Worm (Caenorhabditis elegans): ENCODE results near the gene gtf-2E1.

Gene gtf-2E1

DNA sequence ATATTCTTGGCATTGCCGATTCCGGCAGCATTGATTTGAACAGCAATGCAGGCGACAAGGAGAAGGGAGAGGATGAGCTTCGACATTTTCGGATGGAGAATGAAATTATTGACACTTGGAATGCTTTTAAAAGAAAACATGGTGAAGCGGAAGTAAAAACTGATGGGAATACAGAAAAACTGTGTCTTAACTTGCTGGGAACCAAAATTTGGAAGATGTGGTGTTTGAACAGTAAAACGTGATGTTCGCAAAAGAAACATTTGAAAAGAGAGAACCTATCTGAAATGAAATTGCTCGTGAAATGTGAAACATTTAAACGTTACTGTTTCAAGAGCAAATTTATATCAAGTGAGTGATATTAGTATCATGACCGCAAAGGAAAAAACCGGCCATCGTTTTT is 9.6 kb downstream of the gtf-2E1 start, which contains the start of gene F26D10.13:
Gene F26D10.13 (minus strand): TSS at position 101 of the 400 bp plus-strand sequence.
- TF ChIP-seq nhr-25 (tag; optimal IDR thresholded peaks at IDR 0.05) = no peak
- no peak for TF ChIP-seq ceh-9 (tag; optimal IDR thresholded peaks at IDR 0.05)
- TF ChIP-seq nhr-23 (tag; optimal IDR thresholded peaks at IDR 0.05) = no peak
- TF ChIP-seq eor-1 (tag; optimal IDR thresholded peaks at IDR 0.05) = no peak
- no peak for TF ChIP-seq snpc-4 (tag; optimal IDR thresholded peaks at IDR 0.05)
- no peak for TF ChIP-seq fos-1 (tag; optimal IDR thresholded peaks at IDR 0.05)
- TF ChIP-seq mml-1 (tag; optimal IDR thresholded peaks at IDR 0.05) = no peak
- no peak for TF ChIP-seq pha-4 (tag; optimal IDR thresholded peaks at IDR 0.05)
- no peak for TF ChIP-seq ceh-28 (tag; optimal IDR thresholded peaks at IDR 0.05)
- no peak for TF ChIP-seq lin-15B (tag; optimal IDR thresholded peaks at IDR 0.05)
- TF ChIP-seq hmg-11 (tag; optimal IDR thresholded peaks at IDR 0.05) = no peak
- no peak for TF ChIP-seq zag-1 (tag; optimal IDR thresholded peaks at IDR 0.05)
- TF ChIP-seq nhr-12 (tag; optimal IDR thresholded peaks at IDR 0.05) = no peak
- no peak for TF ChIP-seq ceh-82 (tag; optimal IDR thresholded peaks at IDR 0.05)
- TF ChIP-seq unc-39 (tag; optimal IDR thresholded peaks at IDR 0.05) = no peak
- no peak for TF ChIP-seq ztf-11 (tag; optimal IDR thresholded peaks at IDR 0.05)
- no peak for TF ChIP-seq nhr-67 (tag; optimal IDR thresholded peaks at IDR 0.05)
- no peak for TF ChIP-seq aly-2 (tag; optimal IDR thresholded peaks at IDR 0.05)
- no peak for TF ChIP-seq mdl-1 (tag; optimal IDR thresholded peaks at IDR 0.05)

DNA sequence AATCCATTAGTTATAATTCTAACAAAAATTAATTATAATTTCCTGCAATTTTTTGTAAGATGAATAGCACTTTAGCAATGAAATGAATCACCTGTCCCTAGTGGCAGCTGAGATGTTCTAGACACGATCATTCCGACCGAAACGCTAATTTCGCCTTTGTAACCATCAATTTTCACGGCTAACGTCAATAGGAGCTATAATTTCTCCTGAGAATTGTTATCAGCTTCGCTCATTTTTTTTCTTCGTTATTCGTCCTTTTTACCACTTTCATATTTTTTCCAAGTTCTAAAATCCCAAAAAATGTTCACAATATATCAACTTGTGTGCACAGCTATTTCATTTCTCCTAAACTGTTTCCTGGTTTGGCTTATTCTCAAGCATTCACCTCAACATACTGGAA is 10.2 kb downstream of the gtf-2E1 start, which contains the start of gene str-187:
Gene str-187 (plus strand): TSS at position 301 of the 400 bp plus-strand sequence.
- TF ChIP-seq unc-39 (tag; optimal IDR thresholded peaks at IDR 0.05) = no peak
- TF ChIP-seq pha-4 (tag; optimal IDR thresholded peaks at IDR 0.05) = no peak
- no peak for TF ChIP-seq nhr-12 (tag; optimal IDR thresholded peaks at IDR 0.05)
- no peak for TF ChIP-seq fkh-10 (GFP tag; optimal IDR thresholded peaks at IDR 0.05)
- TF ChIP-seq unc-62 (GFP tag; optimal IDR thresholded peaks at IDR 0.05) = no peak
- no peak for TF ChIP-seq ztf-4 (tag; optimal IDR thresholded peaks at IDR 0.05)

DNA sequence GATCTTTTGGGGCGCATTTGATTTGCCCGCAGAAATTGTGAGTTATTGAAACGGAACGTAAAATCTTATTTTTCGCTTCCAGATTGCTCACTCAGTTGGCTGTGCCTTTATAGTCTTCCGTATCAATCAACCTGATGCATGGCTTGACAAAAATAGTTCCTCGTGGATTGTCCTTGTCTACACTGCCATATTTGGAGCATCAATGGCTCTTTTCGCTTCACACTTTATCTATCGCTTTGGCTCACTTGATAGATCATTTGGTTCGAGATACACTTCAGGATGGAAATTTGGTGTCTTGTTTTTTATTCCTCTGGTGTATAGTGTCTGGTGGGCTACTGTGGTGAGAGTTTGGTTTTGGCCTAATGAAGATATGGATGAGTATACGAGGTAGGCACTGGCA is 10.6 kb downstream of the gtf-2E1 start:
- no peak for TF ChIP-seq nhr-12 (tag; optimal IDR thresholded peaks at IDR 0.05)
- no peak for TF ChIP-seq fkh-2 (tag; optimal IDR thresholded peaks at IDR 0.05)
- TF ChIP-seq skn-1 (tag; optimal IDR thresholded peaks at IDR 0.05) = no peak
- no peak for TF ChIP-seq jun-1 (tag; optimal IDR thresholded peaks at IDR 0.05)
- no peak for TF ChIP-seq pqm-1 (tag; optimal IDR thresholded peaks at IDR 0.05)
- no peak for TF ChIP-seq zag-1 (tag; optimal IDR thresholded peaks at IDR 0.05)
- no peak for TF ChIP-seq nhr-67 (tag; optimal IDR thresholded peaks at IDR 0.05)
- TF ChIP-seq unc-62 (GFP tag; optimal IDR thresholded peaks at IDR 0.05) = no peak
- TF ChIP-seq elt-1 (tag; optimal IDR thresholded peaks at IDR 0.05) = no peak
- TF ChIP-seq fkh-10 (GFP tag; optimal IDR thresholded peaks at IDR 0.05) = no peak

DNA sequence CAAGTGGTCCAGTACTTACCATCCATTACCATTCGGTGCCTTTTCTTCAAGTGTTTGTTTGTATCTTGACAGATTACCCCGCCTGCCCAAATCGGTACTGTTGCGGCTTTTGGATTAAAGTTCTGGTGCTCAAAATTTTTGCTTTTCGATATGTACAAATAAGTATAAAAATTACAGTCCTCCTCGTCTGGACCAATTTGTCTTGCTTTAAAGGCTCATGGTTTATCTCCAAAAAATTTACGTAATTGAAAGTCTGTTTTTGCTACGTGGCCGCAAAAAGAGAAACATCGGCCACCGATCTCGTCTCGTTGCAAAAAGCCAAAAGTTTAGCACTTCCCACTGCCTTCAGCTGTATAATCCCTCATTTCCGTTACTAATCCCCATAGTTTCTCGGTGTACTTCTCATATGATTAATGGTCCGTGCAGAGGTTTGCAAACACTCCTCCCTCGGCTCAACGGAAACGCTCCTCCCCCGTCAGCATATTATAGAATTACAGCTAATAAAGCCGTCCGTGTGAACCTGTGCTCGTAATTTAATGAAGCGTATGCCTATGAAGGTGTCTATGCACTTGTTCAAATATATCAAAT is 12.3 kb downstream of the gtf-2E1 start:
- no peak for TF ChIP-seq unc-39 (tag; optimal IDR thresholded peaks at IDR 0.05)
- TF ChIP-seq lin-39 (tag; optimal IDR thresholded peaks at IDR 0.05) = peak; percentile 77
- TF ChIP-seq skn-1 (tag; optimal IDR thresholded peaks at IDR 0.05) = no peak
- no peak for TF ChIP-seq ztf-4 (tag; optimal IDR thresholded peaks at IDR 0.05)
- no peak for TF ChIP-seq nhr-77 (tag; optimal IDR thresholded peaks at IDR 0.05)

DNA sequence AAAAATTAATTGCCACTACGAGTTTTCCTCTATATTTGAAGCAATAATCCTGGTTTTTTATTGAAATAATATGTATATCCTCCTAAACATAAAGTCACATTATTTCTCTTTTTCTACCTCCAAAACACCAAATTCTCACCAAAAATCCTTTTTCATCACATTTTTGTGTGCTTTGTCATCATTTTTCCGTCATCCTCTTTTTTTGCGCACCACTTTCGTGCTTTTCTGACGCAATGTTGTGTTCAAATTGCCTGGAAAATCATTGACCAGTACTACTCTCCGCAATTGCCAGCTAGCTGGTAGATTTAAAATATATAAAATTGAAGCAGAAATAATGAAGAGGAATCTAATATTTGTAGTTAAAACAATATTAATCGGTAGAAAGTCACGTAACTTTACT is 13.0 kb downstream of the gtf-2E1 start:
- TF ChIP-seq skn-1 (tag; optimal IDR thresholded peaks at IDR 0.05) (peak; percentile 45), pha-4 (tag; optimal IDR thresholded peaks at IDR 0.05) (no peak)

DNA sequence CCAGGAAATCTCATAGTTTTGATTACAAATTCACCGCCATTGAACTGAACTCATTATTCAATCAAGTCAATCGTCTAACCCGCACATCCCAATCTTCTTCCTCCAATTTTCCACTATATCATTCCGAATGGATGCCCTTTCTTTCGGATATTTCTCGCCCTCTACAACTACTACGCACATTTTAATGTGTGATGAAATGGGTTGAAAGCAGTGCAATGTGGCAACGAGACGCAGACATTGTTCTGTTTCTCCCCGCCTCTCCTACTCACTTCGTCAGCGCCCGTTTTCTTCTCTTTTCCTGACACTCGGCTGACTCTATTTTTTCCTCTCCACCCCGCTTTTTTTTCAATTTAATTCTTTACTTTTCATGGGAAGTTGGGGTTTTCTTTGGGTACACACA is 13.5 kb downstream of the gtf-2E1 start:
- TF ChIP-seq ZK546.5 (tag; optimal IDR thresholded peaks at IDR 0.05) = no peak
- no peak for TF ChIP-seq nhr-25 (tag; optimal IDR thresholded peaks at IDR 0.05)
- TF ChIP-seq nhr-67 (tag; optimal IDR thresholded peaks at IDR 0.05) = no peak
- TF ChIP-seq nhr-12 (tag; optimal IDR thresholded peaks at IDR 0.05) = no peak
- TF ChIP-seq pqm-1 (tag; optimal IDR thresholded peaks at IDR 0.05) = peak; percentile 4
- TF ChIP-seq lin-15B (tag; optimal IDR thresholded peaks at IDR 0.05) = peak; percentile 5
- no peak for TF ChIP-seq elt-1 (tag; optimal IDR thresholded peaks at IDR 0.05)
- no peak for TF ChIP-seq sea-2 (GFP tag; optimal IDR thresholded peaks at IDR 0.05)
- TF ChIP-seq snpc-4 (tag; optimal IDR thresholded peaks at IDR 0.05) = peak; percentile 28
- no peak for TF ChIP-seq daf-12 (tag; optimal IDR thresholded peaks at IDR 0.05)
- no peak for TF ChIP-seq nhr-11 (tag; optimal IDR thresholded peaks at IDR 0.05)
- no peak for TF ChIP-seq jun-1 (tag; optimal IDR thresholded peaks at IDR 0.05)
- peak; percentile 66 for TF ChIP-seq nfya-1 (tag; optimal IDR thresholded peaks at IDR 0.05; ENCODE audit: insufficient read depth)
- no peak for TF ChIP-seq R02D3.7 (tag; optimal IDR thresholded peaks at IDR 0.05)
- no peak for TF ChIP-seq tbx-2 (tag; optimal IDR thresholded peaks at IDR 0.05)
- TF ChIP-seq nhr-23 (tag; optimal IDR thresholded peaks at IDR 0.05) = peak; percentile 42
- TF ChIP-seq unc-62 (GFP tag; optimal IDR thresholded peaks at IDR 0.05) = no peak
- no peak for TF ChIP-seq egl-27 (tag; optimal IDR thresholded peaks at IDR 0.05)
- no peak for TF ChIP-seq ceh-16 (tag; optimal IDR thresholded peaks at IDR 0.05)
- TF ChIP-seq zag-1 (tag; optimal IDR thresholded peaks at IDR 0.05) = no peak
- no peak for TF ChIP-seq ztf-11 (tag; optimal IDR thresholded peaks at IDR 0.05)
- TF ChIP-seq egl-5 (tag; optimal IDR thresholded peaks at IDR 0.05) = peak; percentile 93
- TF ChIP-seq hmg-11 (tag; optimal IDR thresholded peaks at IDR 0.05) = peak; percentile 90
- TF ChIP-seq eor-1 (tag; optimal IDR thresholded peaks at IDR 0.05) = no peak
- TF ChIP-seq ztf-4 (tag; optimal IDR thresholded peaks at IDR 0.05) = no peak
- TF ChIP-seq unc-39 (tag; optimal IDR thresholded peaks at IDR 0.05) = no peak
- no peak for TF ChIP-seq ceh-9 (tag; optimal IDR thresholded peaks at IDR 0.05)
- TF ChIP-seq fkh-10 (GFP tag; optimal IDR thresholded peaks at IDR 0.05) = no peak
- TF ChIP-seq lin-39 (tag; optimal IDR thresholded peaks at IDR 0.05) = peak; percentile 67
- TF ChIP-seq nhr-76 (tag; optimal IDR thresholded peaks at IDR 0.05) = no peak
